Worm (Caenorhabditis elegans) whole organism, late embryonic: ENCODE data around the gene F57B1.5.

Experiments
- F13H6.1 ChIP-seq: sonication (generic microtip); optimal IDR thresholded peaks from 2 replicates; lab custom pipeline; 2016; ENCODE audit warnings: missing genetic modification characterization, missing compliant biosample characterization
- K02D7.2 ChIP-seq: sonication (generic microtip); optimal IDR thresholded peaks from 2 replicates; lab custom pipeline; 2017; ENCODE audit warnings: mild to moderate bottlenecking, missing genetic modification characterization, missing compliant biosample characterization
- T23F11.4 ChIP-seq: fragments of 200-800 bp; sonication (Bioruptor generic); optimal IDR thresholded peaks from 2 replicates; lab custom pipeline; 2018; ENCODE audit warnings: mild to moderate bottlenecking, missing genetic modification characterization, missing compliant biosample characterization
- ahr-1 ChIP-seq: sonication (generic microtip); optimal IDR thresholded peaks from 2 replicates; lab custom pipeline; 2016; ENCODE audit warnings: missing genetic modification characterization, missing compliant biosample characterization
- ama-1 ChIP-seq: fragments of 150-350 bp; optimal IDR thresholded peaks from 2 replicates; lab custom pipeline; 2014
- ceh-18 ChIP-seq: sonication (generic microtip); optimal IDR thresholded peaks from 2 replicates; lab custom pipeline; 2016; ENCODE audit warnings: missing genetic modification characterization, missing compliant biosample characterization
- ceh-2 ChIP-seq: sonication (generic microtip); optimal IDR thresholded peaks from 2 replicates; lab custom pipeline; 2016; ENCODE audit warnings: missing genotype, missing genetic modification characterization, missing compliant biosample characterization
- ceh-30 ChIP-seq: fragments of 150-350 bp; optimal IDR thresholded peaks from 2 replicates; lab custom pipeline; 2014; ENCODE audit warnings: missing biosample characterization, missing genetic modification characterization
- ceh-31 ChIP-seq: sonication (generic microtip); optimal IDR thresholded peaks from 2 replicates; lab custom pipeline; 2016; ENCODE audit warnings: missing genetic modification characterization, missing compliant biosample characterization
- ceh-45 ChIP-seq: fragments of 200-800 bp; sonication (Bioruptor generic); IDR thresholded peaks from 2 replicates; pipeline ENCODE4 v1.3.6; 2022; ENCODE audit warnings: missing genetic modification reagents, missing genetic modification characterization, missing compliant biosample characterization
- ceh-48 ChIP-seq: sonication (generic microtip); optimal IDR thresholded peaks from 2 replicates; lab custom pipeline; 2016; ENCODE audit warnings: missing genetic modification characterization, inconsistent platforms, missing compliant biosample characterization
- ceh-9 ChIP-seq: sonication (generic microtip); optimal IDR thresholded peaks from 2 replicates; lab custom pipeline; 2016; ENCODE audit warnings: mild to moderate bottlenecking, missing genetic modification characterization, inconsistent platforms, missing compliant biosample characterization
- che-1 ChIP-seq: sonication (generic microtip); optimal IDR thresholded peaks from 2 replicates; lab custom pipeline; 2016; ENCODE audit warnings: mild to moderate bottlenecking, missing genetic modification characterization, missing compliant biosample characterization
- dmd-4 ChIP-seq: sonication (generic microtip); optimal IDR thresholded peaks from 2 replicates; lab custom pipeline; 2016; ENCODE audit warnings: borderline replicate concordance, missing genetic modification characterization, missing compliant biosample characterization
- dve-1 ChIP-seq: sonication (generic microtip); optimal IDR thresholded peaks from 2 replicates; lab custom pipeline; 2017; ENCODE audit warnings: antibody characterized with exemption, mild to moderate bottlenecking, missing genetic modification characterization, missing compliant biosample characterization
- elt-2 ChIP-seq: sonication (generic microtip); optimal IDR thresholded peaks from 2 replicates; lab custom pipeline; 2016; ENCODE audit warnings: missing genetic modification reagents, missing genetic modification characterization, missing compliant biosample characterization
- elt-4 ChIP-seq: sonication (generic microtip); optimal IDR thresholded peaks from 2 replicates; lab custom pipeline; 2016; ENCODE audit warnings: missing genetic modification characterization, missing compliant biosample characterization
- ets-4 ChIP-seq: sonication (generic microtip); optimal IDR thresholded peaks from 2 replicates; lab custom pipeline; 2016; ENCODE audit warnings: missing genetic modification characterization, missing compliant biosample characterization
- fax-1 ChIP-seq: sonication (generic microtip); optimal IDR thresholded peaks from 2 replicates; lab custom pipeline; 2016; ENCODE audit warnings: missing genotype, missing genetic modification characterization, missing compliant biosample characterization
- fkh-10 ChIP-seq: fragments of 150-350 bp; optimal IDR thresholded peaks from 2 replicates; lab custom pipeline; 2014; ENCODE audit warnings: missing biosample characterization, missing genetic modification reagents, missing genetic modification characterization
- hlh-13 ChIP-seq: fragments of 200-800 bp; sonication (Bioruptor generic); optimal IDR thresholded peaks from 2 replicates; lab custom pipeline; 2018; ENCODE audit warnings: mild to moderate bottlenecking, missing genetic modification characterization, missing compliant biosample characterization
- hlh-15 ChIP-seq: sonication (generic microtip); optimal IDR thresholded peaks from 2 replicates; lab custom pipeline; 2016; ENCODE audit warnings: missing genetic modification characterization, missing compliant biosample characterization
- hlh-8 ChIP-seq: sonication (generic microtip); optimal IDR thresholded peaks from 2 replicates; lab custom pipeline; 2016; ENCODE audit warnings: missing genotype, missing genetic modification characterization, missing compliant biosample characterization
- lim-6 ChIP-seq: sonication (generic microtip); optimal IDR thresholded peaks from 2 replicates; lab custom pipeline; 2016; ENCODE audit warnings: missing genetic modification characterization, missing compliant biosample characterization
- nfya-1 ChIP-seq: sonication (generic microtip); optimal IDR thresholded peaks from 2 replicates; lab custom pipeline; 2017; ENCODE audit warnings: missing genetic modification characterization, mild to moderate bottlenecking, missing compliant biosample characterization, antibody characterized with exemption, moderate library complexity
- nhr-232 ChIP-seq: sonication (generic microtip); optimal IDR thresholded peaks from 2 replicates; lab custom pipeline; 2016; ENCODE audit warnings: missing genetic modification characterization, missing compliant biosample characterization
- npax-4 ChIP-seq: sonication (generic microtip); optimal IDR thresholded peaks from 2 replicates; lab custom pipeline; 2016; ENCODE audit warnings: missing genetic modification characterization, missing compliant biosample characterization
- odd-2 ChIP-seq: sonication (generic microtip); optimal IDR thresholded peaks from 2 replicates; lab custom pipeline; 2017; ENCODE audit warnings: antibody characterized with exemption, mild to moderate bottlenecking, missing genetic modification characterization, missing compliant biosample characterization
- pag-3 ChIP-seq: sonication (generic microtip); optimal IDR thresholded peaks from 2 replicates; lab custom pipeline; 2016; ENCODE audit warnings: missing compliant biosample characterization, missing genetic modification characterization, borderline replicate concordance
- pha-4 ChIP-seq: fragments of 150-350 bp; optimal IDR thresholded peaks from 2 replicates; lab custom pipeline; 2018; ENCODE audit warnings: missing biosample characterization, missing genetic modification reagents, missing genetic modification characterization
- pqm-1 ChIP-seq: sonication (generic microtip); optimal IDR thresholded peaks from 2 replicates; lab custom pipeline; 2016; ENCODE audit warnings: missing genetic modification characterization, missing compliant biosample characterization
- sdc-2 ChIP-seq: sonication (generic microtip); optimal IDR thresholded peaks from 2 replicates; lab custom pipeline; 2016; ENCODE audit warnings: missing genotype, missing genetic modification characterization, missing compliant biosample characterization
- tbx-2 ChIP-seq: sonication (generic microtip); optimal IDR thresholded peaks from 2 replicates; lab custom pipeline; 2016; ENCODE audit warnings: missing genetic modification characterization, missing compliant biosample characterization
- tbx-7 ChIP-seq: sonication (generic microtip); optimal IDR thresholded peaks from 2 replicates; lab custom pipeline; 2016; ENCODE audit warnings: missing genotype, missing genetic modification characterization, missing compliant biosample characterization
- ttx-3 ChIP-seq: sonication (generic microtip); optimal IDR thresholded peaks from 2 replicates; lab custom pipeline; 2016; ENCODE audit warnings: missing genetic modification reagents, missing genetic modification characterization, missing compliant biosample characterization
- unc-42 ChIP-seq: sonication (generic microtip); optimal IDR thresholded peaks from 2 replicates; lab custom pipeline; 2016; ENCODE audit warnings: missing genotype, missing genetic modification characterization, missing compliant biosample characterization
- unc-86 ChIP-seq: sonication (generic microtip); optimal IDR thresholded peaks from 2 replicates; lab custom pipeline; 2016; ENCODE audit warnings: missing genetic modification characterization, missing compliant biosample characterization
- zip-5 ChIP-seq: sonication (generic microtip); optimal IDR thresholded peaks from 2 replicates; lab custom pipeline; 2016; ENCODE audit warnings: missing genetic modification characterization, missing compliant biosample characterization

The F57B1.5 gene

DNA sequence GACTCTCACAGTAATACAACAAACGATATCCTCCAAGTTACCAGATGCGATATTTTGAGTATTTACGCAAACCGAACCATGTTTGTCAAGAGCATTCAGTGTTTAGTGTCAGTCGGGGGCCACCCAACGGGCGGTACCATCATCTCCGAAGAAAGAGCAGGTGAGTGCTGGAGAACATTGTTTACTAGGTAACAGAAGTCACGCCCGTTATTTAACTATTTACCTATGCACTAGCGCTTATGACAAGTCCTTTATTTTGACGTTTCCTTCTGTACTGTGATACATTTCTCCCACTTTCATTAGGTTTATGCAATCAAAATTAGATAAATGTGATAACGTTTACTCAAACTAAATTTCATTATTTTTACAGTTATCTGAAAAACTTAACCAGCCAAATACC is 2.0 kb downstream of the F57B1.5 start, which contains the start of gene F57B1.6:
TSS of gene F57B1.6 (plus strand) at position 79 of the 400 bp plus-strand sequence.
- no peak for TF ChIP-seq ttx-3
- no peak for TF ChIP-seq unc-42 (tag; lab: Kevin White, UChicago)
- TF ChIP-seq ceh-30 (tag; lab: Kevin White, UChicago): no peak
- no peak for TF ChIP-seq zip-5 (tag; lab: Kevin White, UChicago)
- TF ChIP-seq tbx-2 (tag; lab: Kevin White, UChicago): no peak
- no peak for TF ChIP-seq odd-2 (tag; lab: Kevin White, UChicago)
- no peak for TF ChIP-seq F13H6.1 (tag; lab: Kevin White, UChicago)
- TF ChIP-seq ceh-45 (GFP tag; lab: Robert Waterston, UW): no peak
- no peak for TF ChIP-seq tbx-7 (tag; lab: Kevin White, UChicago)
- no peak for TF ChIP-seq pqm-1 (tag; lab: Kevin White, UChicago)
- TF ChIP-seq fkh-10 (GFP tag; lab: Kevin White, UChicago): no peak
- no peak for TF ChIP-seq ceh-31 (tag; lab: Kevin White, UChicago)
- TF ChIP-seq ets-4: no peak
- TF ChIP-seq ama-1 (lab: Kevin White, UChicago): no peak

- peak; percentile 94 for TF ChIP-seq elt-2 (tag; lab: Kevin White, UChicago)
- TF ChIP-seq elt-4 (tag; lab: Kevin White, UChicago): no peak
- peak; percentile 42 for TF ChIP-seq pqm-1 (tag; lab: Kevin White, UChicago)
- TF ChIP-seq nhr-232 (tag; lab: Kevin White, UChicago): no peak
- no peak for TF ChIP-seq lim-6 (tag; lab: Kevin White, UChicago)
- TF ChIP-seq che-1 (tag; lab: Kevin White, UChicago): no peak
- no peak for TF ChIP-seq T23F11.4 (GFP tag; lab: Kevin White, UChicago)
Observed at ce11 chrV:13212584-13212983, 5.1 kb downstream of the F57B1.5 start.

ce11 chrV:13221066-13221465 is 13.5 kb downstream of the F57B1.5 start:
- TF ChIP-seq ceh-18 (tag; lab: Kevin White, UChicago): no peak

DNA sequence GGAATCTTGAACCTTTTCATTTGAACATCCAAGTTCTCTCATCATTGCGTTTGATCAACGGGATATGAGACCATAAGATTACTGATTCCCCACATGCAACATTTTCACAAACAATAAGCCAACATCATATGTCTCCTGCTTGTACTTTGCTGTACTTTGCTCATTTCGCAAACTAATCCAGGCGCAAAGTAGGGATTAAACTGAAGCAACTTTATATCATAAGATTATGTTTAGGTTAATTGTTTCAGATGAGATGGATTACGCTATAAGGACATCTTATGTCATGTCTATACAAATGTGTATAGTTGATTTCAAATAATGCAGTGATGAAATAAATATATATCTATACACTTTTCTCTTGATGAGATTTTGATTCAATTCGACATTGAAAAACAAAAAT is 22.0 kb downstream of the F57B1.5 start:
- TF ChIP-seq nfya-1 (tag; lab: Kevin White, UChicago): no peak
- TF ChIP-seq unc-86: no peak
- TF ChIP-seq hlh-8 (tag; lab: Kevin White, UChicago): no peak
- no peak for TF ChIP-seq ceh-9 (tag; lab: Kevin White, UChicago)
- no peak for TF ChIP-seq elt-4 (tag; lab: Kevin White, UChicago)
- no peak for TF ChIP-seq ceh-45 (GFP tag; lab: Robert Waterston, UW)
- no peak for TF ChIP-seq fax-1 (tag; lab: Kevin White, UChicago)
- no peak for TF ChIP-seq ceh-48
- TF ChIP-seq pha-4: no peak
- no peak for TF ChIP-seq ceh-2 (tag; lab: Kevin White, UChicago)

DNA sequence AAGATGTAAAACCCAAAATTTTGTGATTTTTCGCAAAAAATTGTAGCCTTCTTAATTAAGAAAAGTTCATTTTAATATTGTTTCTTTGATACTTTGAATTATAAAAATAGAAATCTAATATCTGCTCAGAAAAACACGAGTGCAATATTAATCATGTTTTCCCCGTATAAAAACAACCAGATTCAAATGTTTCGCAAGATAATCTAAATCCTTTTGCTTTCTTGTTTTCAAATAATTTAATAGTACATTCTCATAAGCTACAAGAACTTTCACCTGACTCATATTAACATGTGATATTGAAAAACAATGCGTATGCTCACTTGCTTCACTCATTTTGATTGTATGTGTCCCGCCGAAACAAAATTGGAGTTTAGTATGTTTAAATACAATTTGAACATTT is 27.8 kb downstream of the F57B1.5 start:
- TF ChIP-seq dve-1 (no peak), hlh-8 (tag; lab: Kevin White, UChicago) (no peak), hlh-13 (GFP tag; lab: Kevin White, UChicago) (no peak), zip-5 (tag; lab: Kevin White, UChicago) (no peak), K02D7.2 (tag; lab: Kevin White, UChicago) (no peak), ahr-1 (tag; lab: Kevin White, UChicago) (no peak), dmd-4 (tag; lab: Kevin White, UChicago) (no peak), pag-3 (no peak), elt-2 (tag; lab: Kevin White, UChicago) (no peak), pha-4 (no peak), sdc-2 (tag; lab: Kevin White, UChicago) (no peak), hlh-15 (tag; lab: Kevin White, UChicago) (no peak), npax-4 (no peak), odd-2 (tag; lab: Kevin White, UChicago) (no peak)
- TF ChIP-seq, all 69 proteins: peak for 0
